Worm (Caenorhabditis elegans) whole organism, L2 larva: Measurements from ENCODE around the gene srh-104.

Experiments used
- ceh-16 ChIP-seq: fragments of 150-350 bp; optimal IDR thresholded peaks from 2 replicates; lab custom pipeline; 2014; ENCODE audit warnings: missing biosample characterization, missing genetic modification characterization
- ceh-82 ChIP-seq: fragments of 150-350 bp; optimal IDR thresholded peaks from 2 replicates; lab custom pipeline; 2014; ENCODE audit warnings: missing biosample characterization, missing genetic modification characterization
- unc-55 ChIP-seq: fragments of 150-350 bp; sonication (generic microtip); optimal IDR thresholded peaks from 3 replicates; lab custom pipeline; 2014; ENCODE audit warnings: missing biosample characterization, missing genetic modification reagents, missing genetic modification characterization

DNA sequence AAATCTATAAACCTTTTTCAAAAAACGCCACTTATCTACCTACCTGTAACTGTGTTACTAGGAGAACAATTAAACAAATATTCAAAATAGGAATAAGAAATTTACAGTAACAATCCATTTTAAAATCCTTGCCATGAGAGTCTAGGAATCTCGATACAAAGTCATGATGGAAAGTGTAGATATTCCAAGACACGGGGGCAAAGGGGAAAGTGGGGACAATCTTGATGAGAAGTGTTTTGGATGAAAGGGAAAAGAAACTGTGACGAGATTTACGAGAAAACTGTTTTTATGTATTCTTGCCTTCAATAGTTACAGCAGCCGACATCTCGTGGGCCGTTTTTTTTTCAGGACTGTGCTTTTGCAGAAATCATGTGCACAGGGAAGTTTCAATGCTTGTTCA, 38.2 kb upstream of the srh-104 start, which contains the start of gene F28G4.2:
- TF ChIP-seq ceh-82 (tag; lab: Kevin White, UChicago) (no peak), unc-55 (GFP tag; lab: Kevin White, UChicago) (no peak), ceh-16 (tag; lab: Kevin White, UChicago) (no peak)
